Fruit fly (Drosophila melanogaster): ENCODE results near the gene CG31229.

CG31229 gene

dm6 chr3R:18628311-18628811 lies 39.3 kb upstream of the CG31229 start (continued):
- no peak for TF ChIP-seq CG2678 (tag; optimal IDR thresholded peaks at IDR 0.05)
- TF ChIP-seq CG2116 (GFP tag; optimal IDR thresholded peaks at IDR 0.05): no peak
- no peak for TF ChIP-seq shn (GFP tag; optimal IDR thresholded peaks at IDR 0.05)
- TF ChIP-seq CG31365 (tag; optimal IDR thresholded peaks at IDR 0.05): no peak
- TF ChIP-seq D19A (tag; optimal IDR thresholded peaks at IDR 0.05): no peak
- TF ChIP-seq CG9876 (GFP tag; optimal IDR thresholded peaks at IDR 0.05): no peak
- TF ChIP-seq sens (GFP tag): peak; percentile 89
- no peak for TF ChIP-seq CG2875 (GFP tag; optimal IDR thresholded peaks at IDR 0.05)
- no peak for TF ChIP-seq aop (GFP tag; IDR thresholded peaks at IDR 0.05)
- no peak for TF ChIP-seq CG10654 (GFP tag; optimal IDR thresholded peaks at IDR 0.05)
- TF ChIP-seq esg (GFP tag; conservative IDR thresholded peaks at IDR 0.05): no peak
- no peak for TF ChIP-seq CG11723 (GFP tag; optimal IDR thresholded peaks at IDR 0.05)
- no peak for TF ChIP-seq Ptx1 (GFP tag; IDR thresholded peaks at IDR 0.05)
- no peak for TF ChIP-seq danr (GFP tag; IDR thresholded peaks at IDR 0.05)
- no peak for TF ChIP-seq CG11093 (GFP tag; IDR thresholded peaks at IDR 0.05)
- no peak for TF ChIP-seq sima (GFP tag; optimal IDR thresholded peaks at IDR 0.05)
- no peak for TF ChIP-seq ac (GFP tag; optimal IDR thresholded peaks at IDR 0.05)
- TF ChIP-seq Vsx1 (GFP tag; optimal IDR thresholded peaks at IDR 0.05): no peak
- TF ChIP-seq CG9817 (tag; optimal IDR thresholded peaks at IDR 0.05): no peak
- TF ChIP-seq Oaz (GFP tag; IDR thresholded peaks at IDR 0.05): no peak
- TF ChIP-seq Optix (GFP tag; IDR thresholded peaks at IDR 0.05): no peak
- TF ChIP-seq sob (GFP tag; IDR thresholded peaks at IDR 0.05): no peak
- no peak for TF ChIP-seq CG4404 (GFP tag; IDR thresholded peaks at IDR 0.05)
- TF ChIP-seq Jarid2 (GFP tag; optimal IDR thresholded peaks at IDR 0.05): no peak
- TF ChIP-seq dmrt99B (tag; optimal IDR thresholded peaks at IDR 0.05): peak; percentile 11
- no peak for TF ChIP-seq CG30403 (GFP tag; optimal IDR thresholded peaks at IDR 0.05)
- TF ChIP-seq bsh (GFP tag; optimal IDR thresholded peaks at IDR 0.05): no peak
- TF ChIP-seq MTF-1 (GFP tag; optimal IDR thresholded peaks at IDR 0.05; ENCODE audit: borderline replicate concordance): no peak
- TF ChIP-seq CG13287 (GFP tag; IDR thresholded peaks at IDR 0.05; ENCODE audit: partially characterized antibody): peak; percentile 43; the same call in 1 of the 2 replicates
- no peak for TF ChIP-seq Meics (GFP tag; optimal IDR thresholded peaks at IDR 0.05)
- TF ChIP-seq CG16779 (GFP tag; IDR thresholded peaks at IDR 0.05): no peak
- TF ChIP-seq kay (GFP tag; optimal IDR thresholded peaks at IDR 0.05): no peak
- TF ChIP-seq ato (GFP tag; IDR thresholded peaks at IDR 0.05; ENCODE audit: partially characterized antibody): peak; percentile 74
- no peak for TF ChIP-seq Elba2 (GFP tag; optimal IDR thresholded peaks at IDR 0.05)
- TF ChIP-seq NC2α (GFP tag; optimal IDR thresholded peaks at IDR 0.05): no peak

dm6 chr3R:18633099-18633498 lies 34.6 kb upstream of the CG31229 start:
- peak; percentile 56 for TF ChIP-seq row (GFP tag; IDR thresholded peaks at IDR 0.05)
- TF ChIP-seq yki (optimal IDR thresholded peaks at IDR 0.05): no peak
- no peak for TF ChIP-seq CG32532 (GFP tag; IDR thresholded peaks at IDR 0.05)
- no peak for TF ChIP-seq CG8765 (GFP tag; IDR thresholded peaks at IDR 0.05)
- no peak for TF ChIP-seq pzg (GFP tag; optimal IDR thresholded peaks at IDR 0.05)
- no peak for TF ChIP-seq bowl (GFP tag; IDR thresholded peaks at IDR 0.05)
- TF ChIP-seq kay (GFP tag; optimal IDR thresholded peaks at IDR 0.05): no peak
- no peak for TF ChIP-seq CG12104 (GFP tag; optimal IDR thresholded peaks at IDR 0.05)
- peak; percentile 20 for TF ChIP-seq gsb-n (tag; optimal IDR thresholded peaks at IDR 0.05)
- TF ChIP-seq tgo (GFP tag; IDR thresholded peaks at IDR 0.05): no peak
- peak; percentile 6 for TF ChIP-seq tio (GFP tag; optimal IDR thresholded peaks at IDR 0.05)
- peak; percentile 51 for TF ChIP-seq gem (tag; optimal IDR thresholded peaks at IDR 0.05)
- TF ChIP-seq CG2120 (GFP tag; optimal IDR thresholded peaks at IDR 0.05): peak; percentile 6
- TF ChIP-seq fd64A (GFP tag; optimal IDR thresholded peaks at IDR 0.05): no peak
- no peak for TF ChIP-seq pho (GFP tag; optimal IDR thresholded peaks at IDR 0.05)
- TF ChIP-seq CG8944 (GFP tag; optimal IDR thresholded peaks at IDR 0.05): no peak
- TF ChIP-seq CoRest (tag; optimal IDR thresholded peaks at IDR 0.05): peak; percentile 28
- TF ChIP-seq Sox102F (GFP tag; optimal IDR thresholded peaks at IDR 0.05): peak; percentile 45
- no peak for TF ChIP-seq vvl (GFP tag; IDR thresholded peaks at IDR 0.05)
- TF ChIP-seq Abd-B (GFP tag; optimal IDR thresholded peaks at IDR 0.05): peak; percentile 58
- peak; percentile 1 for TF ChIP-seq CG30403 (GFP tag; optimal IDR thresholded peaks at IDR 0.05)

All from whole organism, embryonic.